Worm (Caenorhabditis elegans): ENCODE results near the gene mua-6.

The mua-6 gene

DNA sequence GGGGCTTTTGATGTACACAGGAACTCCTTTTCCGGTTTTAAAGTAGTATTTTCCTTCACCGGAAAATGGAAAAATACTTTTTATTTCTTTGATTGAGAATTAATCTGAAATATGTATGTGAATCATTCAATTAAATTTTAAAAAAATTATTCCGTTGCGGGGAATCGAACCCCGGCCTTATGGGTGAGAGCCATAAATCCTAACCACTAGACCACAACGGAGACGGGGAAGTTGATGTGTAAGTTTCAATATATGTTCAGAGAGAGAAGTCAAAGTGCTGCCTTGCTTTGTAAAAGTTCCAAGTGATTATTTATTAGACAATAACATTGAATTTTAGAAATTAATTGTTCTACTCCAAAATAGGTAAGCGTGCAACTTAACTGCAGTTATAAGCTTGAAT lies 5.7 kb upstream of the mua-6 start (continued):
- TF ChIP-seq lin-39 (tag; optimal IDR thresholded peaks at IDR 0.05) (no peak), zag-1 (tag; optimal IDR thresholded peaks at IDR 0.05) (no peak), mxl-2 (GFP tag; conservative IDR thresholded peaks at IDR 0.05) (0 out of 2 replicates have a peak, but pooled peaks have one; percentile 21), daf-12 (tag; optimal IDR thresholded peaks at IDR 0.05) (no peak), nhr-48 (tag; optimal IDR thresholded peaks at IDR 0.05) (peak; percentile 33), mdt-29 (GFP tag; IDR thresholded peaks at IDR 0.05) (no peak), lin-29 (GFP tag; IDR thresholded peaks at IDR 0.05) (no peak), hlh-11 (tag; optimal IDR thresholded peaks at IDR 0.05) (peak; percentile 43), ztf-11 (tag; optimal IDR thresholded peaks at IDR 0.05) (no peak), nhr-6 (tag; optimal IDR thresholded peaks at IDR 0.05) (no peak), nhr-102 (tag; optimal IDR thresholded peaks at IDR 0.05) (peak; percentile 27), fkh-10 (GFP tag; optimal IDR thresholded peaks at IDR 0.05) (no peak), lin-13 (GFP tag; optimal IDR thresholded peaks at IDR 0.05) (peak; percentile 42), pha-4 (GFP tag; IDR thresholded peaks at IDR 0.05) (peak; percentile 79; the same call in 1 of the 2 replicates), pha-4 (tag; optimal IDR thresholded peaks at IDR 0.05) (no peak), snpc-4 (tag; optimal IDR thresholded peaks at IDR 0.05) (no peak), F37D6.2 (tag; optimal IDR thresholded peaks at IDR 0.05) (peak; percentile 11), lsy-2 (tag; optimal IDR thresholded peaks at IDR 0.05) (no peak), F26F4.8 (GFP tag; conservative IDR thresholded peaks at IDR 0.05) (peak; percentile 68; the same call in 1 of the 2 replicates), cey-2 (tag; optimal IDR thresholded peaks at IDR 0.05; ENCODE audit: borderline replicate concordance, insufficient read depth) (no peak), tag-97 (GFP tag; IDR thresholded peaks at IDR 0.05) (no peak), nhr-42 (GFP tag; IDR thresholded peaks at IDR 0.05) (no peak), daf-16 (GFP tag; optimal IDR thresholded peaks at IDR 0.05) (peak; percentile 41 to 86), daf-16 (tag; optimal IDR thresholded peaks at IDR 0.05) (peak; percentile 56), set-16 (GFP tag; IDR thresholded peaks at IDR 0.05) (no peak), madf-5 (GFP tag; IDR thresholded peaks at IDR 0.05) (peak in 1 of 2 experiments; percentile 73; a peak in 1 of 4 replicates), unc-130 (GFP tag; optimal IDR thresholded peaks at IDR 0.05) (no peak), nhr-111 (GFP tag; optimal IDR thresholded peaks at IDR 0.05) (no peak), Y5F2A.4 (GFP tag; optimal IDR thresholded peaks at IDR 0.05) (no peak), T20F7.1 (GFP tag; optimal IDR thresholded peaks at IDR 0.05) (no peak)

DNA sequence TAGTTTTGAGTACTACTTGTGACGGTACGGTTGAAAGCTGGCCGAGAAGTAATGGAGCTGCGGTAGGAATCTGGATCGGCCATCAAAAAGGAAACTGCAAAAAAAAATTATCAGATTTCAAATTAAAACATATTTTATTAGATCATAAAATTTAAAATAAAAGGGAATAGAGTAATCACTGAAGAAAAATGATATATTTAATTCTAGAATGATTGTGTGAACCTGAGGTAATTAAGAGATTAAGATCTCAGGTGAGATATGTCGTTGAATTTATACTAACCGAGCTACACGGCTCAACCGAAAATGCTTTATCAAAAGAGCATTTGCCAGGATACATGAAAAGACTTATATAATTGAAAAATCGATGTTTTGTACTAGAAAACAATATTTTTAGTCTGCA lies 4.5 kb upstream of the mua-6 start, which contains the start of gene ifa-3:
TSS of gene ifa-3 (minus strand) at position 101 of the 400 bp plus-strand sequence.
- TF ChIP-seq nhr-25 (tag; optimal IDR thresholded peaks at IDR 0.05; ENCODE audit: borderline replicate concordance, insufficient read depth): no peak
- TF ChIP-seq ztf-7 (tag; optimal IDR thresholded peaks at IDR 0.05): no peak
- TF ChIP-seq nhr-76 (tag; optimal IDR thresholded peaks at IDR 0.05): no peak

ce11 chrX:16263287-16263686 lies 2.2 kb downstream of the mua-6 start:
- TF ChIP-seq nhr-28 (tag; optimal IDR thresholded peaks at IDR 0.05) (peak; percentile 30), mxl-3 (GFP tag; optimal IDR thresholded peaks at IDR 0.05) (peak; percentile 2), unc-62 (GFP tag; optimal IDR thresholded peaks at IDR 0.05 in 1 of 2) (peak in 1 of 2 experiments; percentile 98), unc-62 (tag; optimal IDR thresholded peaks at IDR 0.05) (no peak), saeg-2 (GFP tag; IDR thresholded peaks at IDR 0.05) (no peak), pha-4 (GFP tag; IDR thresholded peaks at IDR 0.05) (no peak), pha-4 (tag; optimal IDR thresholded peaks at IDR 0.05) (no peak)

DNA sequence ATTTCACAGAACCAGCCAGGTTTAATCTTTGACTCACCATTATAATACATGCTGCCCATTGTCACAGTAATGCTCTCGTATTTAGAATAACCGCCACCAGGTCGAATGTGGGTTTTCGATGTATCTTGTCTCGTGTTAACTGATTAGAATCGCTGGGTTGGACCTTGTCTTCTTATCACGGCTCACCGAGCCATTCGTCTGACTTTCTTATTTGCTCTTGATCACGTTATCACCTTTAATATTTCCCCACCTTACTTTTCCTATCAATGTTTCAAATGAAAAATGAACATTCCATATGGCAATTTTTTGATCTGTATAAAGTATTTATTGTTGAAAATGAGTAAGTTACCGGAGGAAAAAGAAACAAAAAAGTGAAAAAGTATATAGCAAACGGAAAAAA lies 3.5 kb downstream of the mua-6 start, which contains the start of gene sgk-1:
TSS of gene sgk-1 (minus strand) at position 130 of the 400 bp plus-strand sequence.
- TF ChIP-seq hlh-30 (tag; optimal IDR thresholded peaks at IDR 0.05; ENCODE audit: insufficient read depth): peak; percentile 27
- TF ChIP-seq nhr-102 (tag; optimal IDR thresholded peaks at IDR 0.05): no peak
- no peak for TF ChIP-seq egl-43 (GFP tag; IDR thresholded peaks at IDR 0.05)
- peak; percentile 44 for TF ChIP-seq hlh-11 (tag; optimal IDR thresholded peaks at IDR 0.05)
- no peak for TF ChIP-seq skn-1 (tag; optimal IDR thresholded peaks at IDR 0.05)
- no peak for TF ChIP-seq F37D6.2 (tag; optimal IDR thresholded peaks at IDR 0.05)
- TF ChIP-seq nhr-237 (tag; optimal IDR thresholded peaks at IDR 0.05): no peak
- TF ChIP-seq dmd-6 (GFP tag; IDR thresholded peaks at IDR 0.05): 0 out of 2 replicates have a peak, but pooled peaks have one; percentile 31
- TF ChIP-seq jun-1 (tag; optimal IDR thresholded peaks at IDR 0.05): no peak
- TF ChIP-seq zag-1 (tag; optimal IDR thresholded peaks at IDR 0.05): no peak
- TF ChIP-seq dve-1 (tag; optimal IDR thresholded peaks at IDR 0.05; ENCODE audit: insufficient read depth): peak; percentile 40
- TF ChIP-seq snpc-1.2 (GFP tag; IDR thresholded peaks at IDR 0.05): no peak
- no peak for TF ChIP-seq nhr-111 (GFP tag; optimal IDR thresholded peaks at IDR 0.05)
- no peak for TF ChIP-seq unc-39 (tag; optimal IDR thresholded peaks at IDR 0.05)
- peak; percentile 57 for TF ChIP-seq pqm-1 (tag; optimal IDR thresholded peaks at IDR 0.05)
- TF ChIP-seq F26F4.8 (GFP tag; conservative IDR thresholded peaks at IDR 0.05): no peak
